Comparison of ENCODE assay signal across 2 worm cellular contexts in the genomic region with DNA sequence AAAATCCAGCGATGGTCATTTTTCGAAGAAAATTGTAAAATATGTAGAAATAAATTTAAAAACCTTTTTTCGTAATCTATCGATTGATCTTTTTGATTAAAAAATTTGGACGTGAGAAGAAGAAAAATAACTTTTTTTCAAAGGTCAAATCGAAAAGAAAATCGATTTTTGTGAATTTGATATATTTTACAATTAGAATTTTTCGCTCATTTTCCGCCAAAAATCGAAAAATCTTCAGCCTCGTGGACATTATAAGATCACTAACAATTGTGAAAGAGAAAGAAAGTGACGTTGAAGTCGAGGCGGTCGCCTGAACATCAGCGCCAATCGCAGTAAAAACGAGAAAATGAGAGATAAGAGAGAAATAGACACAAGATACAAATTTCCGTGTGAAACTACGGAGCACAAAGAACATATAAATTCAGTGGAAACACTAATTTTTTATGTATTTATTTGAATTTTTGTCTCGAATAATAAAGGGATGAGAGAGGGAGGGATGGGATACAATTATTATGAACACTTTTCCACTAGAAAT.
TF ChIP-seq lines count a peak whose summit lies in the region.

Gene cisd-1 (minus strand): TSS at position 51 of the 535 bp plus-strand sequence.

TF ChIP-seq in whole organism, L1 larva, 84 proteins besides CTCF, POLR2A, EP300 and RAD21 (continued from another document):
- peak in 1 of 2 experiments; percentile 34 for TF ChIP-seq lin-35 (GFP tag; optimal IDR thresholded peaks at IDR 0.05; lab: Kevin White, UChicago)

TF ChIP-seq in whole organism, L4 larva, 104 proteins besides CTCF, POLR2A, EP300 and RAD21 (continued from another document):
- TF ChIP-seq T26A8.4 (GFP tag; IDR thresholded peaks at IDR 0.05; lab: Robert Waterston, UW), result no peak
- TF ChIP-seq F37D6.2 (tag; optimal IDR thresholded peaks at IDR 0.05; lab: Kevin White, UChicago), result no peak
- TF ChIP-seq lim-7 (GFP tag; IDR thresholded peaks at IDR 0.05; lab: Robert Waterston, UW), result no peak
- TF ChIP-seq ceh-20 (GFP tag; IDR thresholded peaks at IDR 0.05; lab: Robert Waterston, UW), result no peak
- peak; percentile 11 for TF ChIP-seq mes-2 (tag; optimal IDR thresholded peaks at IDR 0.05; lab: Kevin White, UChicago; ENCODE audit: poor library complexity, severe bottlenecking)
- no peak for TF ChIP-seq ztf-7 (tag; optimal IDR thresholded peaks at IDR 0.05; lab: Kevin White, UChicago)
- TF ChIP-seq fos-1 (tag; optimal IDR thresholded peaks at IDR 0.05; lab: Kevin White, UChicago), result no peak
- no peak for TF ChIP-seq lin-39 (tag; optimal IDR thresholded peaks at IDR 0.05; lab: Kevin White, UChicago)
- TF ChIP-seq Y105C5A.15 (GFP tag; IDR thresholded peaks at IDR 0.05; lab: Robert Waterston, UW), result no peak
- no peak for TF ChIP-seq attf-4 (tag; optimal IDR thresholded peaks at IDR 0.05; lab: Kevin White, UChicago)
- no peak for TF ChIP-seq nhr-102 (tag; optimal IDR thresholded peaks at IDR 0.05; lab: Kevin White, UChicago)
- TF ChIP-seq lir-3 (tag; optimal IDR thresholded peaks at IDR 0.05; lab: Kevin White, UChicago), result no peak
- TF ChIP-seq mdl-1 (tag; optimal IDR thresholded peaks at IDR 0.05; lab: Kevin White, UChicago), result peak in 1 of 2 experiments; percentile 12
- TF ChIP-seq daf-19 (GFP tag; conservative IDR thresholded peaks at IDR 0.05; lab: Robert Waterston, UW), result no peak
- TF ChIP-seq duxl-1 (tag; optimal IDR thresholded peaks at IDR 0.05; lab: Kevin White, UChicago; ENCODE audit: poor library complexity), result no peak
- no peak for TF ChIP-seq ces-1 (GFP tag; optimal IDR thresholded peaks at IDR 0.05; lab: Kevin White, UChicago)
- no peak for TF ChIP-seq ZK337.2 (GFP tag; IDR thresholded peaks at IDR 0.05; lab: Robert Waterston, UW)
- no peak for TF ChIP-seq jun-1 (tag; optimal IDR thresholded peaks at IDR 0.05; lab: Kevin White, UChicago)
- peak; percentile 7 for TF ChIP-seq dve-1 (tag; optimal IDR thresholded peaks at IDR 0.05; lab: Kevin White, UChicago; ENCODE audit: insufficient read depth)
- no peak for TF ChIP-seq hmg-1.1 (GFP tag; IDR thresholded peaks at IDR 0.05; lab: Robert Waterston, UW)
- peak; percentile 53 for TF ChIP-seq hlh-11 (tag; optimal IDR thresholded peaks at IDR 0.05; lab: Kevin White, UChicago)
- no peak for TF ChIP-seq zip-2 (tag; optimal IDR thresholded peaks at IDR 0.05; lab: Kevin White, UChicago)
- TF ChIP-seq hif-1 (tag; optimal IDR thresholded peaks at IDR 0.05; lab: Kevin White, UChicago), result peak in 1 of 2 experiments; percentile 49
- TF ChIP-seq hlh-30 (tag; optimal IDR thresholded peaks at IDR 0.05; lab: Kevin White, UChicago; ENCODE audit: insufficient read depth), result peak; percentile 13
- TF ChIP-seq ceh-32 (tag; optimal IDR thresholded peaks at IDR 0.05; lab: Kevin White, UChicago; ENCODE audit: poor library complexity), result no peak
- no peak for TF ChIP-seq nhr-76 (tag; optimal IDR thresholded peaks at IDR 0.05; lab: Kevin White, UChicago)
- TF ChIP-seq daf-12 (tag; optimal IDR thresholded peaks at IDR 0.05; lab: Kevin White, UChicago), result no peak
- no peak for TF ChIP-seq ceh-28 (tag; optimal IDR thresholded peaks at IDR 0.05; lab: Kevin White, UChicago)
- TF ChIP-seq pqm-1 (tag; optimal IDR thresholded peaks at IDR 0.05; lab: Kevin White, UChicago), result peak; percentile 45
- TF ChIP-seq ceh-44 (GFP tag; IDR thresholded peaks at IDR 0.05; lab: Robert Waterston, UW), result no peak
- TF ChIP-seq aly-2 (tag; optimal IDR thresholded peaks at IDR 0.05; lab: Kevin White, UChicago), result no peak
- TF ChIP-seq snpc-4 (tag; optimal IDR thresholded peaks at IDR 0.05; lab: Kevin White, UChicago), result no peak
- no peak for TF ChIP-seq egl-43 (GFP tag; IDR thresholded peaks at IDR 0.05; lab: Robert Waterston, UW)
- TF ChIP-seq nhr-111 (GFP tag; optimal IDR thresholded peaks at IDR 0.05; lab: Kevin White, UChicago), result no peak
- no peak for TF ChIP-seq snpc-1.2 (GFP tag; IDR thresholded peaks at IDR 0.05; lab: Robert Waterston, UW)
- no peak for TF ChIP-seq ZK546.5 (tag; optimal IDR thresholded peaks at IDR 0.05; lab: Kevin White, UChicago)
- no peak for TF ChIP-seq nhr-25 (tag; optimal IDR thresholded peaks at IDR 0.05; lab: Kevin White, UChicago; ENCODE audit: borderline replicate concordance, insufficient read depth)
- TF ChIP-seq lin-15B (tag; optimal IDR thresholded peaks at IDR 0.05; lab: Kevin White, UChicago), result no peak
- no peak for TF ChIP-seq pha-4 (GFP tag; IDR thresholded peaks at IDR 0.05; lab: Robert Waterston, UW)
- no peak for TF ChIP-seq pha-4 (tag; optimal IDR thresholded peaks at IDR 0.05; lab: Kevin White, UChicago)
- TF ChIP-seq nhr-6 (tag; optimal IDR thresholded peaks at IDR 0.05; lab: Kevin White, UChicago), result no peak
- peak; percentile 2 for TF ChIP-seq nhr-77 (tag; optimal IDR thresholded peaks at IDR 0.05; lab: Kevin White, UChicago)
- peak; percentile 26 for TF ChIP-seq T20F7.1 (GFP tag; optimal IDR thresholded peaks at IDR 0.05; lab: Kevin White, UChicago)
- TF ChIP-seq R02D3.7 (tag; optimal IDR thresholded peaks at IDR 0.05; lab: Kevin White, UChicago), result no peak
- no peak for TF ChIP-seq madf-9 (GFP tag; conservative IDR thresholded peaks at IDR 0.05; lab: Robert Waterston, UW)
- TF ChIP-seq mep-1 (tag; optimal IDR thresholded peaks at IDR 0.05; lab: Kevin White, UChicago), result peak; percentile 62
- TF ChIP-seq F26F4.8 (GFP tag; conservative IDR thresholded peaks at IDR 0.05; lab: Robert Waterston, UW), result no peak
- TF ChIP-seq nhr-42 (GFP tag; IDR thresholded peaks at IDR 0.05; lab: Robert Waterston, UW), result no peak
- TF ChIP-seq lin-38 (GFP tag; IDR thresholded peaks at IDR 0.05; lab: Robert Waterston, UW), result no peak
- TF ChIP-seq D1046.2 (GFP tag; IDR thresholded peaks at IDR 0.05; lab: Robert Waterston, UW), result no peak
- no peak for TF ChIP-seq skn-1 (tag; optimal IDR thresholded peaks at IDR 0.05; lab: Kevin White, UChicago)
- TF ChIP-seq tag-97 (GFP tag; IDR thresholded peaks at IDR 0.05; lab: Robert Waterston, UW), result no peak
- no peak for TF ChIP-seq ceh-62 (tag; optimal IDR thresholded peaks at IDR 0.05; lab: Kevin White, UChicago)
TF ChIP-seq in whole organism, L4 larva: peak in this region for 15.
